Worm (Caenorhabditis elegans): Measurements from ENCODE around the gene hlh-3.

Gene hlh-3

ce11 chrII:9115644-9116043 is 29.2 kb downstream of the hlh-3 start:
- TF ChIP-seq peb-1 (tag; optimal IDR thresholded peaks at IDR 0.05) (no peak), nhr-21 (tag; optimal IDR thresholded peaks at IDR 0.05) (peak; percentile 58), zag-1 (tag; optimal IDR thresholded peaks at IDR 0.05) (no peak), elt-1 (tag; optimal IDR thresholded peaks at IDR 0.05) (no peak), Y55F3AM.14 (GFP tag; optimal IDR thresholded peaks at IDR 0.05) (no peak), sma-9 (GFP tag; optimal IDR thresholded peaks at IDR 0.05) (peak; percentile 37), sma-9 (tag; optimal IDR thresholded peaks at IDR 0.05) (no peak), ceh-82 (tag; optimal IDR thresholded peaks at IDR 0.05) (no peak), lsy-2 (tag; optimal IDR thresholded peaks at IDR 0.05) (peak in 1 of 2 experiments; percentile 43), lin-39 (tag; optimal IDR thresholded peaks at IDR 0.05) (no peak), dmd-4 (tag; optimal IDR thresholded peaks at IDR 0.05) (no peak), ceh-16 (tag; optimal IDR thresholded peaks at IDR 0.05) (no peak), crh-2 (tag; optimal IDR thresholded peaks at IDR 0.05) (peak; percentile 32), ZK546.5 (tag; optimal IDR thresholded peaks at IDR 0.05) (no peak), ztf-1 (GFP tag; conservative IDR thresholded peaks at IDR 0.05) (no peak), snpc-4 (tag; optimal IDR thresholded peaks at IDR 0.05) (no peak), nhr-23 (tag; optimal IDR thresholded peaks at IDR 0.05) (no peak)

ce11 chrII:9116404-9116803 is 30.0 kb downstream of the hlh-3 start:
- TF ChIP-seq nhr-237 (tag; optimal IDR thresholded peaks at IDR 0.05) (no peak), fos-1 (tag; optimal IDR thresholded peaks at IDR 0.05) (peak; percentile 99), unc-39 (tag; optimal IDR thresholded peaks at IDR 0.05) (no peak), nhr-129 (tag; optimal IDR thresholded peaks at IDR 0.05) (peak; percentile 35), sma-9 (GFP tag; optimal IDR thresholded peaks at IDR 0.05) (no peak), sma-9 (tag; optimal IDR thresholded peaks at IDR 0.05) (no peak), ztf-4 (tag; optimal IDR thresholded peaks at IDR 0.05) (no peak), sem-4 (tag; optimal IDR thresholded peaks at IDR 0.05) (no peak), zag-1 (tag; optimal IDR thresholded peaks at IDR 0.05) (no peak), lsy-2 (tag; optimal IDR thresholded peaks at IDR 0.05) (peak in 1 of 2 experiments; percentile 1), R02D3.7 (tag; optimal IDR thresholded peaks at IDR 0.05) (no peak)

ce11 chrII:9117789-9118242 is 31.4 kb downstream of the hlh-3 start:
- TF ChIP-seq lsy-2 (tag; optimal IDR thresholded peaks at IDR 0.05) (peak; percentile 5 to 56), ztf-4 (tag; optimal IDR thresholded peaks at IDR 0.05) (peak; percentile 46), C34F6.9 (tag; optimal IDR thresholded peaks at IDR 0.05) (peak; percentile 22), elt-3 (tag; optimal IDR thresholded peaks at IDR 0.05) (no peak), nhr-12 (tag; optimal IDR thresholded peaks at IDR 0.05) (no peak), ztf-11 (tag; optimal IDR thresholded peaks at IDR 0.05) (no peak), nhr-25 (tag; optimal IDR thresholded peaks at IDR 0.05) (no peak), R02D3.7 (tag; optimal IDR thresholded peaks at IDR 0.05) (no peak), zag-1 (tag; optimal IDR thresholded peaks at IDR 0.05) (peak; percentile 30), dmd-4 (tag; optimal IDR thresholded peaks at IDR 0.05) (peak; percentile 25), nhr-11 (tag; optimal IDR thresholded peaks at IDR 0.05) (no peak), peb-1 (tag; optimal IDR thresholded peaks at IDR 0.05) (no peak), nhr-21 (tag; optimal IDR thresholded peaks at IDR 0.05) (peak; percentile 78), nhr-129 (tag; optimal IDR thresholded peaks at IDR 0.05) (peak; percentile 1), unc-55 (GFP tag; optimal IDR thresholded peaks at IDR 0.05) (no peak), nhr-6 (tag; optimal IDR thresholded peaks at IDR 0.05) (peak; percentile 6), sma-9 (GFP tag; optimal IDR thresholded peaks at IDR 0.05) (peak; percentile 80), sma-9 (tag; optimal IDR thresholded peaks at IDR 0.05) (no peak), crh-2 (tag; optimal IDR thresholded peaks at IDR 0.05) (peak; percentile 47), lin-39 (tag; optimal IDR thresholded peaks at IDR 0.05) (no peak), mab-5 (tag; optimal IDR thresholded peaks at IDR 0.05) (no peak), ceh-16 (tag; optimal IDR thresholded peaks at IDR 0.05) (no peak), ZK546.5 (tag; optimal IDR thresholded peaks at IDR 0.05) (no peak), ztf-1 (GFP tag; conservative IDR thresholded peaks at IDR 0.05) (no peak), mbf-1 (tag; optimal IDR thresholded peaks at IDR 0.05) (no peak), gmeb-1 (tag; optimal IDR thresholded peaks at IDR 0.05) (no peak), nhr-23 (tag; optimal IDR thresholded peaks at IDR 0.05) (no peak), Y55F3AM.14 (GFP tag; optimal IDR thresholded peaks at IDR 0.05) (no peak), unc-39 (tag; optimal IDR thresholded peaks at IDR 0.05) (no peak), mdl-1 (tag; optimal IDR thresholded peaks at IDR 0.05) (no peak), fos-1 (tag; optimal IDR thresholded peaks at IDR 0.05) (peak; percentile 92)

- TF ChIP-seq skn-1 (tag; optimal IDR thresholded peaks at IDR 0.05) (no peak), nhr-11 (tag; optimal IDR thresholded peaks at IDR 0.05) (no peak), Y55F3AM.14 (GFP tag; optimal IDR thresholded peaks at IDR 0.05) (no peak), unc-39 (tag; optimal IDR thresholded peaks at IDR 0.05) (no peak), nhr-23 (tag; optimal IDR thresholded peaks at IDR 0.05) (no peak), sem-4 (tag; optimal IDR thresholded peaks at IDR 0.05) (no peak), dmd-4 (tag; optimal IDR thresholded peaks at IDR 0.05) (no peak), lin-11 (tag; optimal IDR thresholded peaks at IDR 0.05) (no peak), elt-1 (tag; optimal IDR thresholded peaks at IDR 0.05) (no peak), mdl-1 (tag; optimal IDR thresholded peaks at IDR 0.05) (no peak), lsy-2 (tag; optimal IDR thresholded peaks at IDR 0.05) (no peak), peb-1 (tag; optimal IDR thresholded peaks at IDR 0.05) (no peak), ZK546.5 (tag; optimal IDR thresholded peaks at IDR 0.05) (no peak)
These were observed 33.9 kb downstream of the hlh-3 start for ce11 chrII:9120329-9120728.

Measured in whole organism, L2 larva.